Fruit fly (Drosophila melanogaster) whole organism, prepupa: Measurements from ENCODE around the gene yl.

Experiments
- Blimp-1 ChIP-seq: fragments of 200-800 bp; sonication (Bioruptor generic); optimal IDR thresholded peaks from 3 replicates; lab custom pipeline; 2017; ENCODE audit warnings: missing biosample characterization, missing genetic modification characterization, mild to moderate bottlenecking, moderate library complexity, missing genetic modification reagents
- CG10631 ChIP-seq: fragments of 200-800 bp; sonication (Bioruptor generic); optimal IDR thresholded peaks from 2 replicates; lab custom pipeline; 2016; ENCODE audit warnings: missing biosample characterization, missing genetic modification characterization
- CG10669 ChIP-seq: fragments of 200-800 bp; sonication (Bioruptor generic); optimal IDR thresholded peaks from 3 replicates; lab custom pipeline; 2018; ENCODE audit warnings: missing biosample characterization, mild to moderate bottlenecking, missing genetic modification characterization, moderate library complexity
- CG11294 ChIP-seq: fragments of 200-800 bp; sonication (Bioruptor generic); IDR thresholded peaks from 2 replicates; pipeline ENCODE4 v1.3.6; 2022; ENCODE audit warnings: missing biosample characterization, missing genetic modification characterization
- CG11762 ChIP-seq: fragments of 200-800 bp; sonication (Bioruptor generic); optimal IDR thresholded peaks from 3 replicates; lab custom pipeline; 2016; ENCODE audit warnings: missing biosample characterization, missing genetic modification characterization; ENCODE audit not compliant: insufficient read depth
- CG11902 ChIP-seq: fragments of 200-800 bp; sonication (Bioruptor generic); optimal IDR thresholded peaks from 3 replicates; lab custom pipeline; 2016; ENCODE audit warnings: missing biosample characterization, missing genetic modification characterization
- CG15336 ChIP-seq: fragments of 200-800 bp; sonication (Bioruptor generic); IDR thresholded peaks from 2 replicates; pipeline ENCODE4 v1.3.6; 2022; ENCODE audit warnings: missing biosample characterization, missing genetic modification characterization
- CG1621 ChIP-seq: fragments of 200-800 bp; sonication (Bioruptor generic); optimal IDR thresholded peaks from 3 replicates; lab custom pipeline; 2018; ENCODE audit warnings: missing biosample characterization, mild to moderate bottlenecking, missing genetic modification characterization
- CG31627 ChIP-seq: fragments of 200-800 bp; sonication (Bioruptor generic); optimal IDR thresholded peaks from 3 replicates; lab custom pipeline; 2016; ENCODE audit warnings: missing biosample characterization, missing genetic modification characterization
- CG34406 ChIP-seq: fragments of 200-800 bp; sonication (Bioruptor generic); optimal IDR thresholded peaks from 3 replicates; lab custom pipeline; 2016; ENCODE audit warnings: missing biosample characterization, missing genetic modification characterization
- CG6163 ChIP-seq: fragments of 200-800 bp; sonication (Bioruptor generic); IDR thresholded peaks from 3 replicates; pipeline ENCODE4 v1.3.6; 2022; ENCODE audit warnings: missing biosample characterization, missing genetic modification characterization
- CG6276 ChIP-seq: fragments of 200-800 bp; sonication (Bioruptor generic); optimal IDR thresholded peaks from 2 replicates; lab custom pipeline; 2017; ENCODE audit warnings: missing biosample characterization, mild to moderate bottlenecking, missing genetic modification characterization
- CG6792 ChIP-seq: fragments of 200-800 bp; sonication (Bioruptor generic); optimal IDR thresholded peaks from 3 replicates; lab custom pipeline; 2016; ENCODE audit warnings: missing biosample characterization, missing genetic modification characterization
- CG6854 ChIP-seq: fragments of 200-800 bp; sonication (Bioruptor generic); optimal IDR thresholded peaks from 2 replicates; lab custom pipeline; 2017; ENCODE audit warnings: missing biosample characterization, mild to moderate bottlenecking, missing genetic modification characterization
- CG7368 ChIP-seq: fragments of 200-800 bp; sonication (Bioruptor generic); optimal IDR thresholded peaks from 3 replicates; lab custom pipeline; 2016; ENCODE audit warnings: missing biosample characterization, missing genetic modification characterization
- CG8119 ChIP-seq: fragments of 200-800 bp; sonication (Bioruptor generic); IDR thresholded peaks from 3 replicates; pipeline ENCODE4 v1.3.6; 2022; ENCODE audit warnings: missing biosample characterization, missing genetic modification characterization
- CG8319 ChIP-seq: fragments of 200-800 bp; sonication (Bioruptor generic); optimal IDR thresholded peaks from 3 replicates; lab custom pipeline; 2016; ENCODE audit warnings: missing biosample characterization, missing genetic modification characterization
- Eip75B ChIP-seq: fragments of 200-800 bp; sonication (Bioruptor generic); optimal IDR thresholded peaks from 3 replicates; lab custom pipeline; 2016; ENCODE audit warnings: missing biosample characterization, missing genetic modification characterization
- Eip78C ChIP-seq: fragments of 200-800 bp; sonication (Bioruptor generic); peaks from one replicate; lab custom pipeline; 2016; ENCODE audit warnings: missing biosample characterization, missing genetic modification characterization
- Eip93F ChIP-seq: fragments of 200-800 bp; sonication (Bioruptor generic); optimal IDR thresholded peaks from 2 replicates; lab custom pipeline; 2016; ENCODE audit warnings: missing biosample characterization, mild to moderate bottlenecking, missing genetic modification characterization
- Ets21C ChIP-seq: fragments of 200-800 bp; sonication (Bioruptor generic); optimal IDR thresholded peaks from 3 replicates; lab custom pipeline; 2016; ENCODE audit warnings: missing biosample characterization, missing genetic modification characterization
- Gug ChIP-seq: fragments of 200-800 bp; sonication (Bioruptor generic); IDR thresholded peaks from 2 replicates; pipeline ENCODE4 v1.3.6; 2022; ENCODE audit warnings: missing biosample characterization, missing genetic modification characterization
- Hr38 ChIP-seq: sonication (Bioruptor generic); optimal IDR thresholded peaks from 2 replicates; lab custom pipeline; 2016; ENCODE audit warnings: missing biosample characterization, missing genetic modification characterization
- Hr4 ChIP-seq: fragments of 200-800 bp; sonication (Bioruptor generic); optimal IDR thresholded peaks from 3 replicates; lab custom pipeline; 2016; ENCODE audit warnings: missing biosample characterization, missing genetic modification characterization
- Lpt ChIP-seq: fragments of 200-800 bp; sonication (Bioruptor generic); optimal IDR thresholded peaks from 3 replicates; lab custom pipeline; 2016; ENCODE audit warnings: missing biosample characterization, missing genetic modification characterization
- Met ChIP-seq: fragments of 200-800 bp; sonication (Bioruptor generic); optimal IDR thresholded peaks from 3 replicates; lab custom pipeline; 2016; ENCODE audit warnings: missing biosample characterization, missing genetic modification characterization
- Smox ChIP-seq: fragments of 200-800 bp; sonication (Bioruptor generic); optimal IDR thresholded peaks from 3 replicates; lab custom pipeline; 2016; ENCODE audit warnings: missing biosample characterization, missing genetic modification characterization
- Sox102F ChIP-seq: fragments of 200-800 bp; sonication (Bioruptor generic); optimal IDR thresholded peaks from 2 replicates; lab custom pipeline; 2016; ENCODE audit warnings: missing biosample characterization, mild to moderate bottlenecking, missing genetic modification characterization
- Sox14 ChIP-seq: fragments of 200-800 bp; sonication (Bioruptor generic); optimal IDR thresholded peaks from 3 replicates; lab custom pipeline; 2016; ENCODE audit warnings: missing biosample characterization, missing genetic modification characterization
- acj6 ChIP-seq: fragments of 200-800 bp; sonication (Bioruptor generic); optimal IDR thresholded peaks from 3 replicates; lab custom pipeline; 2016; ENCODE audit warnings: missing biosample characterization, missing genetic modification characterization
- cyc ChIP-seq: fragments of 200-800 bp; sonication (Bioruptor generic); optimal IDR thresholded peaks from 3 replicates; lab custom pipeline; 2016; ENCODE audit warnings: missing biosample characterization, missing genetic modification characterization
- esn ChIP-seq: fragments of 200-800 bp; sonication (Bioruptor generic); optimal IDR thresholded peaks from 2 replicates; lab custom pipeline; 2016; ENCODE audit warnings: missing biosample characterization, mild to moderate bottlenecking, missing genetic modification characterization, moderate library complexity
- fd85E ChIP-seq: fragments of 200-800 bp; sonication (Bioruptor generic); optimal IDR thresholded peaks from 3 replicates; lab custom pipeline; 2016; ENCODE audit warnings: missing biosample characterization, missing genetic modification characterization
- fkh ChIP-seq: fragments of 200-800 bp; sonication (Bioruptor generic); optimal IDR thresholded peaks from 3 replicates; lab custom pipeline; 2017; ENCODE audit warnings: missing biosample characterization, mild to moderate bottlenecking, missing genetic modification characterization, moderate library complexity
- lz ChIP-seq: fragments of 200-800 bp; sonication (Bioruptor generic); optimal IDR thresholded peaks from 3 replicates; lab custom pipeline; 2016; ENCODE audit warnings: missing biosample characterization, missing genetic modification characterization
- net ChIP-seq: fragments of 200-800 bp; sonication (Bioruptor generic); optimal IDR thresholded peaks from 3 replicates; lab custom pipeline; 2016; ENCODE audit warnings: missing biosample characterization, missing genetic modification characterization
- pdm3 ChIP-seq: fragments of 200-800 bp; sonication (Bioruptor generic); optimal IDR thresholded peaks from 3 replicates; lab custom pipeline; 2016; ENCODE audit warnings: missing biosample characterization, missing genetic modification characterization
- salr ChIP-seq, 2 experiments: fragments of 200-800 bp; sonication (Bioruptor generic); optimal IDR thresholded peaks; 3 replicates each; lab custom pipeline; 2016 to 2018; ENCODE audit warnings: missing biosample characterization in 2 of 2, missing genetic modification characterization in 2 of 2, mild to moderate bottlenecking in 1 of 2
- spab ChIP-seq: fragments of 200-800 bp; sonication (Bioruptor generic); optimal IDR thresholded peaks from 2 replicates; lab custom pipeline; 2017; ENCODE audit warnings: missing biosample characterization, mild to moderate bottlenecking, missing genetic modification characterization, missing genetic modification reagents
- ss ChIP-seq, 2 experiments: fragments of 200-800 bp; sonication (Bioruptor generic); optimal IDR thresholded peaks; 2 replicates in 1 of 2; 3 replicates in 1 of 2; lab custom pipeline; 2017 to 2018; ENCODE audit warnings: mild to moderate bottlenecking in 2 of 2, missing biosample characterization in 2 of 2, missing genetic modification characterization in 2 of 2, moderate library complexity in 1 of 2
- svp ChIP-seq: fragments of 200-800 bp; sonication (Bioruptor generic); peaks from one replicate; lab custom pipeline; 2016; ENCODE audit warnings: missing biosample characterization, missing genetic modification characterization
- topi ChIP-seq: fragments of 200-800 bp; sonication (Bioruptor generic); optimal IDR thresholded peaks from 3 replicates; lab custom pipeline; 2016; ENCODE audit warnings: missing biosample characterization, missing genetic modification characterization
- vri ChIP-seq: fragments of 200-800 bp; sonication (Bioruptor generic); optimal IDR thresholded peaks from 3 replicates; lab custom pipeline; 2016; ENCODE audit warnings: missing biosample characterization, mild to moderate bottlenecking, missing genetic modification characterization

Gene yl

DNA sequence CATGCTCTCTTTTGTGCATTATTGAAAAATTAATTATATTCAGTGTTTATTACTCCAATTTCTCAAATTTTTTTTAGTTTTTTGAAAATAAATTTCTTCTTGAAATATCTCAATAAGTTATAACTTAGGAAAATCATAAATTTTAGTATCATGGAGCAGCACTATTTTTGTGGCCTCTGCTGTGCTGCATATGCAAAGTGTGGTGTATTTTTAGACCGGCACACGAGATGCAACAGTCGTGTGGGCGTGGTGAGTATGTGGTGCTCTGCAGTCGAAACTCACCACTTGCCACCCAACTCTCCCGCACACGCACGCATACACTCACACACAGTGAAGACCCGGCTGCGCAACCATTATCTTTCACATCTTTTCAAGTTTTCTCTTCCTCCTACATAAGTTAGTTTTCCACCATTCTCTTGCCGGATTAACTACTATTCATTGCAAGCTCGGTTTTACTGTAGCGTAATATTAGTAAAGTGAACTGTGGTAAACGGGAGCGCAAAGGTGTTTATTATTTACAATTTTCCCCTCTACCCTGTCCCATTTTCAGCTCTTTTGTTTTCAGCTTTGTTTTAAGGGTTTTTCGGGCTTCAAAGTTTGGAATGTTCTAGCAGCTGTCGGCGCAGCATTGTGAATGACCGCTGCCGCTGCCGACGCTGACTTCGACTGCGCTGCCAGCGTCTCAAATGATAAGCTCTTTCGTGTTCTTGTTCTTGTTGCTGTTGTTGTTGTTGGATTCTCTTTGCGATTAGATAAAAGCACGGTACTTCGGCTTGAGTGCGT is 15.6 kb downstream of the yl start (continued):
- TF ChIP-seq ss (GFP tag; optimal IDR thresholded peaks at IDR 0.05; lab: Kevin White, UChicago): peak; percentile 62 to 72
- TF ChIP-seq CG34406 (GFP tag; lab: Kevin White, UChicago): peak; percentile 73
- TF ChIP-seq CG1621 (tag; lab: Kevin White, UChicago): peak; percentile 59
- TF ChIP-seq CG10669: peak; percentile 71
- TF ChIP-seq CG31627 (GFP tag; lab: Kevin White, UChicago): peak; percentile 54
- no peak; the same call in 1 of the 2 replicates for TF ChIP-seq Gug
- TF ChIP-seq CG7368 (GFP tag; lab: Kevin White, UChicago): peak; percentile 54
- TF ChIP-seq Met (GFP tag; lab: Kevin White, UChicago): peak; percentile 83
- TF ChIP-seq pdm3: peak; percentile 66
- TF ChIP-seq CG6792: peak; percentile 64
- peak; percentile 65 for TF ChIP-seq cyc (GFP tag; lab: Kevin White, UChicago)
- peak; percentile 73 for TF ChIP-seq Hr4 (GFP tag; lab: Kevin White, UChicago)
- no peak for TF ChIP-seq vri
- peak; percentile 30 for TF ChIP-seq CG11902 (GFP tag; lab: Kevin White, UChicago)
- TF ChIP-seq esn (GFP tag; lab: Kevin White, UChicago): peak; percentile 68
- peak; percentile 40 for TF ChIP-seq Lpt (GFP tag; lab: Kevin White, UChicago)
- no peak for TF ChIP-seq Hr38
- peak; percentile 85 for TF ChIP-seq Eip75B
- peak; percentile 36 for TF ChIP-seq Blimp-1 (GFP tag; lab: Kevin White, UChicago)
- peak; percentile 25 to 63 for TF ChIP-seq salr (GFP tag; optimal IDR thresholded peaks at IDR 0.05; lab: Kevin White, UChicago)
- peak; percentile 56 for TF ChIP-seq fd85E (GFP tag; lab: Kevin White, UChicago)
- peak; percentile 18; the same call in 1 of the 2 replicates for TF ChIP-seq CG11294
- no peak for TF ChIP-seq Ets21C (GFP tag; lab: Kevin White, UChicago)
- TF ChIP-seq CG8319 (GFP tag; lab: Kevin White, UChicago): peak; percentile 38
- peak; percentile 85 for TF ChIP-seq CG6163 (GFP tag; lab: Robert Waterston, UW)

DNA sequence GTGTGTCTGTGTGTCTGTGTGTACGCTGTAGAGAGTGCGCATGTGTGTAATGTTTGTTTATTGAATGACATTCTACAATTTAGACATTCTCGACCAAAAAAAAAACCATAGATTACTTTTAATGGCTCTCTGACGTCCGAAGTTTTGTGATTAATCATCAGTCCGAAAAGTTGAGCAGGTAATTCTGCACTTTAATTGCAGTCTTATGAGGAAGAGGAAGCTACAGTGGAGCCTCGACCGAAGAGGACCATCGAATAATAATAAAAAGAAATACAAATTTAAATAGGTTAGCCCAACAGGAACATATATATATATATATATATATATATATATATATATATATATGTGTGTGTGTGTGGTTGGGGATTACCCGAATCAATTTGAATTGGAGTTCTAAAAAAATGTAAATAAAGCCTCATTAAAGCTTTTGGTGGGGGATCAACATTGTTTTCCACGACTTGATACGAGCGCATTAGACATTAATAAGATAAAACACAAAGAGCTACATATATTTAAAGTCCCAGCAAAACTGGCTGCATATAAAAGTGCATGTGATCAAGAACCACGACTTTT is 16.3 kb downstream of the yl start:
- TF ChIP-seq fkh (GFP tag; lab: Kevin White, UChicago) (peak; percentile 48), CG6854 (GFP tag; lab: Kevin White, UChicago) (no peak), svp (GFP tag; lab: Kevin White, UChicago) (peak; percentile 58), vri (peak; percentile 11), Smox (GFP tag; lab: Kevin White, UChicago) (peak; percentile 6), Sox102F (GFP tag; lab: Kevin White, UChicago) (peak; percentile 11), Eip78C (GFP tag; lab: Kevin White, UChicago) (peak; percentile 31), CG34406 (GFP tag; lab: Kevin White, UChicago) (peak; percentile 1), Lpt (GFP tag; lab: Kevin White, UChicago) (no peak), topi (peak; percentile 26), spab (GFP tag; lab: Kevin White, UChicago) (no peak), CG31627 (GFP tag; lab: Kevin White, UChicago) (peak; percentile 21)

DNA sequence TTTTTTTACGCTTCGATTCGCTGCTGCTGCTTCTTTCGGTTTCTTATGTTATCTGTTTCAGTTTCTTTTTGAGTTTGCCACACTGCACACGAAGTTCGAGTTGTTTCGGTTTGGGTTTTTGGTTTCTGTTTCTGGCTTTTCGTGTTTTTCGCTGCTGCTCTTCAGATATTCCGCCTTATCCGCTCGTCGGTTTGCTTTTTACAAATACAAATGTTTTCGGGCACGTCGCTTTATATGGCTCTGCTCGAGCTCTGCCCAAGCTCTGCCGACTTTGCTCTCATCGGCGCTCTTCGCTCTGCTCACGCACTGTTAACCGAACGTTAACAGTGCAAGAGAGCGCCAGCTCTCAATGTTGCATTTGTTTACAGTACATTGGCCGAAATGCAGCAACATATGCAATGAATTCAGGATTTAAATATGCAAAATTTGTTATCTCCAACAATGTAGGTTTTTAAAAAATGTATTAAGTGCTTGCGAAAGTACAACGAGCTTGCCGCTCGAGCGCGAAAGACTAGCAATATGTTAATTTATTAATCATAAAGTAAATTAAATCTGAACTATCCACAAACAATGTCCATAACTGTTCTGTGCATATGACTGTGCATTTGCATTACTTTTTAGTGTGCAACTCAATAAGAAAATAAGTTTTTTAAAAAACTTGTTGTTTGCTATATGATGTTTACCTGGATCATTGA is 18.4 kb downstream of the yl start:
- TF ChIP-seq CG15336 (GFP tag; lab: Robert Waterston, UW) (peak; percentile 14), Sox14 (peak; percentile 28), net (GFP tag; lab: Kevin White, UChicago) (no peak), Lpt (GFP tag; lab: Kevin White, UChicago) (no peak), Met (GFP tag; lab: Kevin White, UChicago) (peak; percentile 30), CG31627 (GFP tag; lab: Kevin White, UChicago) (peak; percentile 17), Smox (GFP tag; lab: Kevin White, UChicago) (peak; percentile 15), cyc (GFP tag; lab: Kevin White, UChicago) (no peak), lz (GFP tag; lab: Kevin White, UChicago) (no peak), CG10669 (no peak), vri (peak; percentile 11), acj6 (GFP tag; lab: Kevin White, UChicago) (peak; percentile 41), ss (GFP tag; optimal IDR thresholded peaks at IDR 0.05; lab: Kevin White, UChicago) (peak in 1 of 2 experiments; percentile 32), CG6276 (no peak), CG8319 (GFP tag; lab: Kevin White, UChicago) (no peak), CG8119 (GFP tag; lab: Robert Waterston, UW) (no peak), topi (peak; percentile 6), CG11762 (GFP tag; lab: Kevin White, UChicago) (no peak), CG10631 (GFP tag; lab: Kevin White, UChicago) (no peak), Eip93F (GFP tag; lab: Kevin White, UChicago) (no peak), CG1621 (tag; lab: Kevin White, UChicago) (no peak), Eip78C (GFP tag; lab: Kevin White, UChicago) (peak; percentile 49), esn (GFP tag; lab: Kevin White, UChicago) (peak; percentile 14), salr (GFP tag; optimal IDR thresholded peaks at IDR 0.05; lab: Kevin White, UChicago) (peak in 1 of 2 experiments; percentile 49)
